Fruit fly (Drosophila melanogaster) whole organism, pupa: ENCODE measurements around the gene ais.

Experiments
- CG10348 ChIP-seq: fragments of 200-800 bp; sonication (Bioruptor generic); IDR thresholded peaks from 2 replicates; pipeline ENCODE4 v1.3.6; 2022; ENCODE audit warnings: missing biosample characterization, missing genetic modification characterization
- CG12605 ChIP-seq: fragments of 200-800 bp; sonication (Bioruptor generic); IDR thresholded peaks from 2 replicates; pipeline ENCODE4 v1.3.6; 2022; ENCODE audit warnings: missing biosample characterization, missing genetic modification characterization
- CG13204 ChIP-seq: fragments of 200-800 bp; sonication (Bioruptor generic); optimal IDR thresholded peaks from 2 replicates; lab custom pipeline; 2018; ENCODE audit warnings: missing biosample characterization, mild to moderate bottlenecking, missing genetic modification characterization, moderate library complexity
- CG34367 ChIP-seq: fragments of 200-800 bp; sonication (Bioruptor generic); optimal IDR thresholded peaks from 2 replicates; lab custom pipeline; 2018; ENCODE audit warnings: missing biosample characterization, mild to moderate bottlenecking, missing genetic modification characterization
- CG9948 ChIP-seq: fragments of 200-800 bp; sonication (Bioruptor generic); optimal IDR thresholded peaks from 2 replicates; lab custom pipeline; 2018; ENCODE audit warnings: missing biosample characterization, mild to moderate bottlenecking, missing genetic modification characterization, moderate library complexity
- EcR ChIP-seq: fragments of 200-800 bp; sonication (Bioruptor generic); optimal IDR thresholded peaks from 3 replicates; lab custom pipeline; 2019; ENCODE audit warnings: missing biosample characterization, missing genetic modification characterization, mild to moderate bottlenecking, moderate library complexity, missing genetic modification reagents
- Pif1B ChIP-seq: fragments of 200-800 bp; sonication (Bioruptor generic); optimal IDR thresholded peaks from 3 replicates; lab custom pipeline; 2016; ENCODE audit warnings: missing biosample characterization, missing genetic modification characterization
- Snoo ChIP-seq: fragments of 200-800 bp; sonication (Bioruptor generic); optimal IDR thresholded peaks from 3 replicates; lab custom pipeline; 2017; ENCODE audit warnings: missing biosample characterization, mild to moderate bottlenecking, missing genetic modification characterization, inconsistent platforms
- gl ChIP-seq: fragments of 200-800 bp; sonication (Bioruptor generic); optimal IDR thresholded peaks from 2 replicates; lab custom pipeline; 2018; ENCODE audit warnings: missing biosample characterization, mild to moderate bottlenecking, missing genetic modification characterization

dm6 chr3L:17846169-17846981, 41.9 kb upstream of the ais start, which contains the start of the genes MED19 and CG7430:
- TF ChIP-seq Snoo (tag; lab: Kevin White, UChicago) = no peak
- TF ChIP-seq CG9948 (tag; lab: Kevin White, UChicago) = no peak
- peak; percentile 29; the same call in 1 of the 2 replicates for TF ChIP-seq CG12605
- TF ChIP-seq Pif1B (GFP tag; lab: Kevin White, UChicago) = no peak
- TF ChIP-seq CG13204 = no peak
- peak; percentile 87 for TF ChIP-seq EcR
- no peak for TF ChIP-seq CG10348
- TF ChIP-seq gl (tag; lab: Kevin White, UChicago) = peak; percentile 24
- no peak for TF ChIP-seq CG34367 (tag; lab: Kevin White, UChicago)
